Worm (Caenorhabditis elegans): ENCODE results near the gene C06H5.13.
"Not testable (repeated sequence)": the region's sequence is repeated elsewhere in the genome, so short reads cannot be mapped to it uniquely, and the experiment has no call there.

DNA sequence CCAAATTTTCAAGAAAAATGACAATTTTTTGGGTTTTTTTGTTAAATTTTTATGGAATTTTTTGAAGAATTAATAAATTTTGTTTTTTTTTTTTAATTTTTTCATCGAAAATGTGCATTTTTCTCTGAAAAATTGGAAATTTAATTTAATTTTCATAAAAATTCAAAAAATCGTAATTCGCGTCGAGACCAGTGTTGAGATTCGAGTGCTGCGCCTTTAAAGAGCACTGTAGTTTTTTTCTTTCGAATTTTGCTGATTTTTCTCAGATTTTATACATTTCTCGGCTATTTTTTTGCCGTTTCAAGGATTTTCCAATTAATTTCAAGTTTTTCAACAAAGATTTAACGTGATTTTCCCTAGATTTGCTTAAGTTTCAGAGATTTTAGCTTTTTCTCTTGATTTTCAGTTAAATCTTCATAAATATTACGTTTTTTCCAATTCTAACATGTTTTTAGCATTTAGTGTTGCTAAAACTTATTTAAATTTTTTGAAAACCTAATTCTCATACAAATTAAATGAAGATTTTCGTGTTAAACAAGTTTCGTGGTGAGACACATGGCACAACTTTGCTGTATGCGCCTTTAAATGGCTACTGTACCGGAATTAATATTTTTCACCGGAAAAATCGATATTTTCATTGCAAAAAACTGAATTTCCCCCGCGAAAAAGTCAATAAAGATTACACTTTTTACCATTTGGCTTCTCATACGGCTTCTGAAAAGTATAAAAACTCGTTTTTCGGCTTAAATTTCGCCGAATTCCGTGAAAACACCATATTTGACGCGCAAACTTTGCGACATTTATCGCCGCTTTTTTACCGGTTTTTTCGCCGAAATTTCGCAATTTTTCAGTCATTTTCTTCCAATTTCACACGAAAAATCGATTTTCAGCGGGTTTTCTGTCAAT lies 26.8 kb upstream of the C06H5.13 start, which contains the start of gene usp-50:
- not testable (repeated sequence) for TF ChIP-seq ama-1 (optimal IDR thresholded peaks at IDR 0.05); ama-1 (GFP tag; optimal IDR thresholded peaks at IDR 0.05); lin-40 (tag; optimal IDR thresholded peaks at IDR 0.05); lag-1 (GFP tag; IDR thresholded peaks at IDR 0.05)

Measured in whole organism, young adult.